Worm (Caenorhabditis elegans): Measurements from ENCODE around the gene F13B12.2.

Gene F13B12.2

DNA sequence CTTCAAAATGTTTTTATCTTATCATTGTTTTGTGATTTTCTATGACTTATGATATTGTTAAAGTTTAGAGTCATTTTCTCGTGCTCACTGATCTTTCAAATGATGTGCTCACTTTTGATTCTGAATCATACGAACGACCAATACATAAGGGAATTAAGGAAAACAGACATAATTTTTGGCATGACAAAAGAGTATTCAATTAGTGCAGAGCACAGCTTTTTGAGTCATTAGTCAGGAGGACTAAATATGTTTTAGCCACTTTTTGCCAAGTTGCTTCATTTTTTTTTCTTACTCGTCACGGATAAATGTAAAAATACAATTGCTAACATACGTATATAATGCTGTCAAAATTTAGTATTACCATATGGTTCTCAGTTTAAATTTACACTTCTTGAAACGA is at the start of gene F13B12.2:
Gene F13B12.2, minus strand, starts transcription at position 2 of the 400 bp plus-strand sequence.
- no peak for TF ChIP-seq ets-7 (tag; optimal IDR thresholded peaks at IDR 0.05)
- no peak for TF ChIP-seq hmbx-1 (tag; optimal IDR thresholded peaks at IDR 0.05)
- TF ChIP-seq ama-1 (optimal IDR thresholded peaks at IDR 0.05): no peak
- no peak for TF ChIP-seq tra-4 (tag; optimal IDR thresholded peaks at IDR 0.05)

ce11 chrIV:10475234-10475633 is 46.3 kb upstream of the F13B12.2 start:
- TF ChIP-seq sea-1 (GFP tag; conservative IDR thresholded peaks at IDR 0.05): no peak
- no peak for TF ChIP-seq hmg-4 (GFP tag; optimal IDR thresholded peaks at IDR 0.05)
- no peak for TF ChIP-seq tbx-11 (GFP tag; IDR thresholded peaks at IDR 0.05)
- no peak for TF ChIP-seq scrt-1 (GFP tag; IDR thresholded peaks at IDR 0.05)
- no peak for TF ChIP-seq pes-1 (GFP tag; IDR thresholded peaks at IDR 0.05)
- TF ChIP-seq flt-1 (GFP tag; IDR thresholded peaks at IDR 0.05): no peak

- TF ChIP-seq flt-1 (GFP tag; IDR thresholded peaks at IDR 0.05) (no peak), scrt-1 (GFP tag; IDR thresholded peaks at IDR 0.05) (no peak), B0310.2 (tag; optimal IDR thresholded peaks at IDR 0.05) (no peak), ceh-36 (tag; optimal IDR thresholded peaks at IDR 0.05) (no peak), tbx-37 (GFP tag; conservative IDR thresholded peaks at IDR 0.05) (no peak), ets-7 (tag; optimal IDR thresholded peaks at IDR 0.05) (no peak), tra-4 (tag; optimal IDR thresholded peaks at IDR 0.05) (no peak), hmbx-1 (tag; optimal IDR thresholded peaks at IDR 0.05) (no peak), ama-1 (optimal IDR thresholded peaks at IDR 0.05) (no peak)
Measured at ce11 chrIV:10472478-10472877, 43.5 kb upstream of the F13B12.2 start, which contains the start of gene bgnt-1.1. TSS of gene bgnt-1.1 (plus strand) at chrIV:10472778.

DNA sequence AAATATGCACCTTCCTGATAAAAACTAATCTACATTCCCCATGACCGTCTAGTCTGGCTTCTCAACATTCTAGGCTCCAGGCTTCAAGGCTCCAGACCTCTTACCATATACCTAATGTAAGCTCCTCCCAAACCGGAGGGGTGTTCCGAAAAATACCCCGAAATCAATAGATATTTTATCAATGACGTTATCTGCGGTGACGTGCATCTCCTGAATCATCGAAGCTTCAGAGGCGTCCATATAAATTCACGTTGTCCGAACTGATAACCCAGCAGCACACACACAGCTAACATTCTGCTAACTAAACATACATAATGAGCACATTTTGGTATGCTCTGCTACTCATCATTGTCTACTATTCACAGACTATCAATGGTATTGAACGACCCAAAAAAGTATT is 40.6 kb upstream of the F13B12.2 start, which contains the start of gene ugt-44:
Gene ugt-44, plus strand, starts transcription at position 248 of the 400 bp plus-strand sequence.
- TF ChIP-seq ceh-13 (GFP tag; optimal IDR thresholded peaks at IDR 0.05) (no peak), hnd-1 (tag; optimal IDR thresholded peaks at IDR 0.05) (no peak), sea-1 (GFP tag; conservative IDR thresholded peaks at IDR 0.05) (no peak)

ce11 chrIV:10468662-10469061 is 39.7 kb upstream of the F13B12.2 start:
- no peak for TF ChIP-seq B0310.2 (tag; optimal IDR thresholded peaks at IDR 0.05)
- no peak for TF ChIP-seq sea-1 (GFP tag; conservative IDR thresholded peaks at IDR 0.05)
- no peak for TF ChIP-seq tra-4 (tag; optimal IDR thresholded peaks at IDR 0.05)
- TF ChIP-seq F13C5.2 (tag; optimal IDR thresholded peaks at IDR 0.05): no peak
- TF ChIP-seq hmbx-1 (tag; optimal IDR thresholded peaks at IDR 0.05): no peak
- TF ChIP-seq pes-1 (GFP tag; IDR thresholded peaks at IDR 0.05): no peak

- TF ChIP-seq flt-1 (GFP tag; IDR thresholded peaks at IDR 0.05): no peak
- no peak for TF ChIP-seq F13C5.2 (tag; optimal IDR thresholded peaks at IDR 0.05)
- TF ChIP-seq hmbx-1 (tag; optimal IDR thresholded peaks at IDR 0.05): no peak
- no peak for TF ChIP-seq B0310.2 (tag; optimal IDR thresholded peaks at IDR 0.05)
- TF ChIP-seq pes-1 (GFP tag; IDR thresholded peaks at IDR 0.05): no peak
- TF ChIP-seq hnd-1 (tag; optimal IDR thresholded peaks at IDR 0.05): no peak
- TF ChIP-seq sea-1 (GFP tag; conservative IDR thresholded peaks at IDR 0.05): no peak
- TF ChIP-seq ama-1 (optimal IDR thresholded peaks at IDR 0.05): no peak
- no peak for TF ChIP-seq tra-4 (tag; optimal IDR thresholded peaks at IDR 0.05)
- no peak for TF ChIP-seq ceh-36 (tag; optimal IDR thresholded peaks at IDR 0.05)
- no peak for TF ChIP-seq scrt-1 (GFP tag; IDR thresholded peaks at IDR 0.05)
- TF ChIP-seq ets-7 (tag; optimal IDR thresholded peaks at IDR 0.05): no peak
- TF ChIP-seq tbx-11 (GFP tag; IDR thresholded peaks at IDR 0.05): no peak
- no peak for TF ChIP-seq hmg-4 (GFP tag; optimal IDR thresholded peaks at IDR 0.05)
Measured at ce11 chrIV:10467347-10467746, 38.4 kb upstream of the F13B12.2 start.

- TF ChIP-seq ceh-13 (GFP tag; optimal IDR thresholded peaks at IDR 0.05) (no peak), hnd-1 (tag; optimal IDR thresholded peaks at IDR 0.05) (no peak), hmg-4 (GFP tag; optimal IDR thresholded peaks at IDR 0.05) (no peak), hmbx-1 (tag; optimal IDR thresholded peaks at IDR 0.05) (no peak), scrt-1 (GFP tag; IDR thresholded peaks at IDR 0.05) (no peak)
Measured at ce11 chrIV:10466398-10466797, 37.5 kb upstream of the F13B12.2 start.

- TF ChIP-seq tbx-11 (GFP tag; IDR thresholded peaks at IDR 0.05) (no peak), hnd-1 (tag; optimal IDR thresholded peaks at IDR 0.05) (no peak), ets-7 (tag; optimal IDR thresholded peaks at IDR 0.05) (no peak), ceh-36 (tag; optimal IDR thresholded peaks at IDR 0.05) (no peak), pes-1 (GFP tag; IDR thresholded peaks at IDR 0.05) (no peak), ceh-13 (GFP tag; optimal IDR thresholded peaks at IDR 0.05) (no peak), B0310.2 (tag; optimal IDR thresholded peaks at IDR 0.05) (no peak), tra-4 (tag; optimal IDR thresholded peaks at IDR 0.05) (no peak), F13C5.2 (tag; optimal IDR thresholded peaks at IDR 0.05) (no peak), flt-1 (GFP tag; IDR thresholded peaks at IDR 0.05) (no peak), hmg-4 (GFP tag; optimal IDR thresholded peaks at IDR 0.05) (no peak), sea-1 (GFP tag; conservative IDR thresholded peaks at IDR 0.05) (no peak), scrt-1 (GFP tag; IDR thresholded peaks at IDR 0.05) (no peak), hmbx-1 (tag; optimal IDR thresholded peaks at IDR 0.05) (no peak), ama-1 (optimal IDR thresholded peaks at IDR 0.05) (no peak), tbx-37 (GFP tag; conservative IDR thresholded peaks at IDR 0.05) (no peak), aly-1 (tag; optimal IDR thresholded peaks at IDR 0.05) (no peak)
Measured at ce11 chrIV:10465764-10466163, 36.8 kb upstream of the F13B12.2 start.

Measured in whole organism, early embryonic.